Worm (Caenorhabditis elegans) whole organism, young adult: ENCODE results near the gene D1005.5.

Experiments used
- B0019.2 ChIP-seq: fragments of 200-800 bp; sonication (Bioruptor generic); conservative IDR thresholded peaks from 2 replicates; pipeline ENCODE4 v1.3.6; 2022; ENCODE audit warnings: missing genetic modification reagents, missing genetic modification characterization, missing compliant biosample characterization
- B0261.1 ChIP-seq: sonication (generic microtip); optimal IDR thresholded peaks from 2 replicates; lab custom pipeline; 2016; ENCODE audit warnings: mild to moderate bottlenecking, missing genetic modification characterization, moderate library complexity, missing compliant biosample characterization
- C06A6.2 ChIP-seq: fragments of 200-800 bp; sonication (Bioruptor generic); conservative IDR thresholded peaks from 2 replicates; pipeline ENCODE4 v1.3.6; 2022; ENCODE audit warnings: missing genetic modification characterization, missing compliant biosample characterization
- F22D6.2 ChIP-seq: sonication (generic microtip); optimal IDR thresholded peaks from 2 replicates; lab custom pipeline; 2016; ENCODE audit warnings: mild to moderate bottlenecking, missing genetic modification characterization, missing compliant biosample characterization
- F23B12.7 ChIP-seq: sonication (generic microtip); optimal IDR thresholded peaks from 2 replicates; lab custom pipeline; 2017; ENCODE audit warnings: missing genetic modification characterization, mild to moderate bottlenecking, missing compliant biosample characterization, antibody characterized with exemption, moderate library complexity; ENCODE audit not compliant: insufficient read depth
- F52B5.7 ChIP-seq: sonication (generic microtip); optimal IDR thresholded peaks from 2 replicates; lab custom pipeline; 2016; ENCODE audit warnings: mild to moderate bottlenecking, missing genetic modification characterization, missing compliant biosample characterization
- F55B11.4 ChIP-seq: sonication (generic microtip); optimal IDR thresholded peaks from 2 replicates; lab custom pipeline; 2016; ENCODE audit warnings: missing compliant biosample characterization, missing genetic modification characterization, borderline replicate concordance; ENCODE audit not compliant: insufficient read depth
- T07F8.4 ChIP-seq: sonication (generic microtip); optimal IDR thresholded peaks from 2 replicates; lab custom pipeline; 2016; ENCODE audit warnings: mild to moderate bottlenecking, missing genetic modification characterization, moderate library complexity, missing compliant biosample characterization
- T26A5.8 ChIP-seq: sonication (generic microtip); optimal IDR thresholded peaks from 2 replicates; lab custom pipeline; 2016; ENCODE audit warnings: missing genetic modification characterization, missing compliant biosample characterization
- Y53F4B.3 ChIP-seq: fragments of 200-800 bp; sonication (Bioruptor generic); IDR thresholded peaks from 2 replicates; pipeline ENCODE4 v1.3.6; 2022; ENCODE audit warnings: missing genetic modification reagents, missing genetic modification characterization, missing compliant biosample characterization
- Y79H2A.3 ChIP-seq: fragments of 200-800 bp; sonication (Bioruptor generic); conservative IDR thresholded peaks from 2 replicates; pipeline ENCODE4 v1.3.6; 2022; ENCODE audit warnings: missing genetic modification reagents, missing genetic modification characterization, missing compliant biosample characterization
- ZK185.1 ChIP-seq: sonication (generic microtip); optimal IDR thresholded peaks from 2 replicates; lab custom pipeline; 2016; ENCODE audit warnings: mild to moderate bottlenecking, missing genetic modification characterization, missing compliant biosample characterization; ENCODE audit not compliant: poor library complexity, severe bottlenecking
- akir-1 ChIP-seq: fragments of 200-800 bp; sonication (Bioruptor generic); optimal IDR thresholded peaks from 2 replicates; lab custom pipeline; 2018; ENCODE audit warnings: mild to moderate bottlenecking, missing genetic modification characterization, moderate library complexity, missing compliant biosample characterization
- athp-1 ChIP-seq: sonication (generic microtip); optimal IDR thresholded peaks from 2 replicates; lab custom pipeline; 2017; ENCODE audit warnings: mild to moderate bottlenecking, missing genetic modification characterization, missing compliant biosample characterization
- attf-3 ChIP-seq: fragments of 200-800 bp; sonication (Bioruptor generic); conservative IDR thresholded peaks from 2 replicates; pipeline ENCODE4 v1.3.6; 2022; ENCODE audit warnings: missing genetic modification reagents, missing genetic modification characterization, missing compliant biosample characterization
- attf-5 ChIP-seq: fragments of 200-800 bp; sonication (Bioruptor generic); optimal IDR thresholded peaks from 2 replicates; lab custom pipeline; 2018; ENCODE audit warnings: mild to moderate bottlenecking, missing genetic modification characterization, missing compliant biosample characterization
- cebp-1 ChIP-seq, 2 experiments: fragments of 200-800 bp in 1 of 2; sonication (Bioruptor generic) in 1 of 2; sonication (generic microtip) in 1 of 2; IDR thresholded peaks in 1 of 2; optimal IDR thresholded peaks in 1 of 2; 2 replicates each; pipeline versions ENCODE4 v1.3.6 to Lab custom; 2017 to 2022; ENCODE audit warnings: missing compliant biosample characterization in 2 of 2, missing genetic modification characterization in 2 of 2, mild to moderate bottlenecking in 1 of 2, missing genetic modification reagents in 1 of 2, moderate library complexity in 1 of 2
- ceh-58 ChIP-seq: fragments of 200-800 bp; sonication (Bioruptor generic); IDR thresholded peaks from 2 replicates; pipeline ENCODE4 v1.3.6; 2022; ENCODE audit warnings: missing genetic modification characterization, missing compliant biosample characterization
- ceh-79 ChIP-seq: sonication (generic microtip); optimal IDR thresholded peaks from 2 replicates; lab custom pipeline; 2017; ENCODE audit warnings: mild to moderate bottlenecking, missing genetic modification characterization, missing compliant biosample characterization
- chd-7 ChIP-seq: sonication (generic microtip); optimal IDR thresholded peaks from 2 replicates; lab custom pipeline; 2016; ENCODE audit warnings: mild to moderate bottlenecking, missing genetic modification characterization, moderate library complexity, missing compliant biosample characterization
- dox-1 ChIP-seq: fragments of 200-800 bp; sonication (Bioruptor generic); IDR thresholded peaks from 2 replicates; pipeline ENCODE4 v1.3.6; 2022; ENCODE audit warnings: missing genetic modification reagents, missing genetic modification characterization, missing compliant biosample characterization
- efl-1 ChIP-seq: fragments of 150-350 bp; optimal IDR thresholded peaks from 2 replicates; lab custom pipeline; 2014; ENCODE audit warnings: missing biosample characterization, missing genetic modification reagents, missing genetic modification characterization
- egl-18 ChIP-seq: fragments of 200-800 bp; sonication (Bioruptor generic); IDR thresholded peaks from 2 replicates; pipeline ENCODE4 v1.3.6; 2022; ENCODE audit warnings: missing genetic modification reagents, missing genetic modification characterization, missing compliant biosample characterization
- egrh-3 ChIP-seq: fragments of 200-800 bp; sonication (Bioruptor generic); IDR thresholded peaks from 2 replicates; pipeline ENCODE4 v1.3.6; 2022; ENCODE audit warnings: missing genetic modification reagents, missing genetic modification characterization, missing compliant biosample characterization
- ekl-4 ChIP-seq: fragments of 200-800 bp; sonication (Bioruptor generic); IDR thresholded peaks from 2 replicates; pipeline ENCODE4 v1.3.6; 2022; ENCODE audit warnings: missing genetic modification reagents, missing genetic modification characterization, missing compliant biosample characterization
- hlh-26 ChIP-seq: fragments of 200-800 bp; sonication (Bioruptor generic); conservative IDR thresholded peaks from 2 replicates; pipeline ENCODE4 v1.3.6; 2022; ENCODE audit warnings: missing genetic modification reagents, missing genetic modification characterization, missing compliant biosample characterization
- let-526 ChIP-seq: fragments of 200-800 bp; sonication (Bioruptor generic); IDR thresholded peaks from 2 replicates; pipeline ENCODE4 v1.3.6; 2022; ENCODE audit warnings: missing genetic modification reagents, missing genetic modification characterization, missing compliant biosample characterization
- lin-26 ChIP-seq: fragments of 200-800 bp; sonication (Bioruptor generic); IDR thresholded peaks from 2 replicates; pipeline ENCODE4 v1.3.6; 2022; ENCODE audit warnings: missing genetic modification reagents, missing genetic modification characterization, missing compliant biosample characterization
- lir-1 ChIP-seq: fragments of 200-800 bp; sonication (Bioruptor generic); conservative IDR thresholded peaks from 2 replicates; pipeline ENCODE4 v1.3.6; 2022; ENCODE audit warnings: missing genetic modification reagents, missing genetic modification characterization, missing compliant biosample characterization
- lsl-1 ChIP-seq: fragments of 200-800 bp; sonication (Bioruptor generic); optimal IDR thresholded peaks from 2 replicates; lab custom pipeline; 2018; ENCODE audit warnings: mild to moderate bottlenecking, missing genetic modification characterization, moderate library complexity, missing compliant biosample characterization
- madf-3 ChIP-seq: fragments of 200-800 bp; sonication (Bioruptor generic); IDR thresholded peaks from 2 replicates; pipeline ENCODE4 v1.3.6; 2022; ENCODE audit warnings: missing genetic modification reagents, missing genetic modification characterization, missing compliant biosample characterization
- madf-8 ChIP-seq: fragments of 200-800 bp; sonication (Bioruptor generic); conservative IDR thresholded peaks from 2 replicates; pipeline ENCODE4 v1.3.6; 2022; ENCODE audit warnings: missing genetic modification reagents, missing genetic modification characterization, missing compliant biosample characterization
- mel-28 ChIP-seq: sonication (generic microtip); optimal IDR thresholded peaks from 2 replicates; lab custom pipeline; 2016; ENCODE audit warnings: borderline replicate concordance, mild to moderate bottlenecking, missing genetic modification characterization, missing compliant biosample characterization
- mes-4 ChIP-seq: sonication (generic microtip); optimal IDR thresholded peaks from 2 replicates; lab custom pipeline; 2016; ENCODE audit warnings: missing genotype, missing genetic modification characterization, missing compliant biosample characterization
- mxl-1 ChIP-seq: sonication (generic microtip); optimal IDR thresholded peaks from 2 replicates; lab custom pipeline; 2016; ENCODE audit warnings: missing genetic modification characterization, missing compliant biosample characterization
- nfya-1 ChIP-seq: sonication (generic microtip); optimal IDR thresholded peaks from 2 replicates; lab custom pipeline; 2017; ENCODE audit warnings: antibody characterized with exemption, missing compliant biosample characterization, missing genetic modification characterization, borderline replicate concordance; ENCODE audit not compliant: insufficient read depth
- nfya-2 ChIP-seq: fragments of 200-800 bp; sonication (Bioruptor generic); IDR thresholded peaks from 2 replicates; pipeline ENCODE4 v1.3.6; 2022; ENCODE audit warnings: missing genetic modification reagents, missing genetic modification characterization, missing compliant biosample characterization
- nfyb-1 ChIP-seq: fragments of 200-800 bp; sonication (Bioruptor generic); IDR thresholded peaks from 2 replicates; pipeline ENCODE4 v1.3.6; 2022; ENCODE audit warnings: missing genetic modification reagents, missing genetic modification characterization, missing compliant biosample characterization
- nhr-179 ChIP-seq: sonication (generic microtip); optimal IDR thresholded peaks from 2 replicates; lab custom pipeline; 2016; ENCODE audit warnings: mild to moderate bottlenecking, missing genetic modification characterization, missing compliant biosample characterization
- snpc-3.4 ChIP-seq: sonication (generic microtip); optimal IDR thresholded peaks from 2 replicates; lab custom pipeline; 2017; ENCODE audit warnings: missing genetic modification characterization, mild to moderate bottlenecking, missing compliant biosample characterization, antibody characterized with exemption, moderate library complexity, missing genotype, missing genetic modification reagents
- somi-1 ChIP-seq: fragments of 200-800 bp; sonication (Bioruptor generic); optimal IDR thresholded peaks from 2 replicates; lab custom pipeline; 2018; ENCODE audit warnings: mild to moderate bottlenecking, missing genetic modification characterization, missing compliant biosample characterization
- unc-130 ChIP-seq: sonication (generic microtip); optimal IDR thresholded peaks from 2 replicates; lab custom pipeline; 2016; ENCODE audit warnings: missing genetic modification reagents, missing genetic modification characterization, missing compliant biosample characterization
- xnd-1 ChIP-seq: sonication (generic microtip); optimal IDR thresholded peaks from 2 replicates; lab custom pipeline; 2016; ENCODE audit warnings: missing genotype, missing genetic modification reagents, missing genetic modification characterization, missing compliant biosample characterization
- zfh-2 ChIP-seq: fragments of 200-800 bp; sonication (Bioruptor generic); conservative IDR thresholded peaks from 2 replicates; pipeline ENCODE4 v1.3.6; 2022; ENCODE audit warnings: missing genetic modification reagents, missing genetic modification characterization, missing compliant biosample characterization
- zim-3 ChIP-seq: sonication (generic microtip); optimal IDR thresholded peaks from 2 replicates; lab custom pipeline; 2017; ENCODE audit warnings: mild to moderate bottlenecking, missing genetic modification characterization, moderate library complexity, missing compliant biosample characterization
- ztf-25 ChIP-seq: fragments of 200-800 bp; sonication (Bioruptor generic); IDR thresholded peaks from 2 replicates; pipeline ENCODE4 v1.3.6; 2022; ENCODE audit warnings: missing genetic modification reagents, missing genetic modification characterization, missing compliant biosample characterization

The D1005.5 gene

ce11 chrX:1503698-1504501, 31.1 kb upstream of the D1005.5 start (continued):
- TF ChIP-seq ZK185.1 (tag; lab: Kevin White, UChicago), result no peak
- no peak for TF ChIP-seq mes-4 (tag; lab: Kevin White, UChicago)
- TF ChIP-seq nfyb-1, result peak; percentile 92
- TF ChIP-seq lin-26 (GFP tag; lab: Robert Waterston, UW), result no peak
- peak; percentile 87; the same call in 1 of the 2 replicates for TF ChIP-seq Y53F4B.3
- TF ChIP-seq zim-3, result peak; percentile 52
- TF ChIP-seq let-526 (GFP tag; lab: Robert Waterston, UW), result peak; percentile 93
- peak; percentile 57 for TF ChIP-seq attf-3 (GFP tag; lab: Robert Waterston, UW)
- TF ChIP-seq nfya-1 (tag; lab: Kevin White, UChicago), result no peak
- peak; percentile 41 for TF ChIP-seq attf-5 (GFP tag; lab: Kevin White, UChicago)
- peak; percentile 68 for TF ChIP-seq chd-7 (tag; lab: Kevin White, UChicago)
- TF ChIP-seq F22D6.2, result no peak
- peak; percentile 2 for TF ChIP-seq F23B12.7 (tag; lab: Kevin White, UChicago)
- TF ChIP-seq madf-3 (GFP tag; lab: Robert Waterston, UW), result peak; percentile 87; the same call in 1 of the 2 replicates
- peak; percentile 97 for TF ChIP-seq Y79H2A.3 (GFP tag; lab: Robert Waterston, UW)
- TF ChIP-seq T26A5.8, result no peak
- TF ChIP-seq T07F8.4, result no peak
- TF ChIP-seq egrh-3 (GFP tag; lab: Robert Waterston, UW), result peak; percentile 7; the same call in 1 of the 2 replicates
- peak; percentile 85 for TF ChIP-seq cebp-1 (GFP tag; IDR thresholded peaks at IDR 0.05; lab: Robert Waterston, UW)
- peak; percentile 86 for TF ChIP-seq cebp-1 (tag; optimal IDR thresholded peaks at IDR 0.05; lab: Kevin White, UChicago)
- TF ChIP-seq xnd-1 (tag; lab: Kevin White, UChicago), result no peak
- TF ChIP-seq madf-8 (GFP tag; lab: Robert Waterston, UW), result no peak
- no peak for TF ChIP-seq nhr-179 (tag; lab: Kevin White, UChicago)
- no peak for TF ChIP-seq egl-18 (GFP tag; lab: Robert Waterston, UW)
- TF ChIP-seq ceh-79 (tag; lab: Kevin White, UChicago), result no peak
- peak; percentile 59 for TF ChIP-seq athp-1 (tag; lab: Kevin White, UChicago)
- TF ChIP-seq ceh-58, result no peak
- peak; percentile 47; the same call in 1 of the 2 replicates for TF ChIP-seq lir-1 (GFP tag; lab: Robert Waterston, UW)
- no peak for TF ChIP-seq F55B11.4
- TF ChIP-seq dox-1 (GFP tag; lab: Robert Waterston, UW), result 0 out of 2 replicates have a peak, but pooled peaks have one; percentile 34
- no peak for TF ChIP-seq hlh-26 (GFP tag; lab: Robert Waterston, UW)
- TF ChIP-seq snpc-3.4 (tag; lab: Kevin White, UChicago), result no peak
- peak; percentile 27 for TF ChIP-seq lsl-1 (GFP tag; lab: Kevin White, UChicago)
- no peak for TF ChIP-seq unc-130 (GFP tag; lab: Kevin White, UChicago)
- no peak for TF ChIP-seq mxl-1 (tag; lab: Kevin White, UChicago)
- peak; percentile 76 for TF ChIP-seq F52B5.7
- peak; percentile 63 for TF ChIP-seq C06A6.2 (GFP tag; lab: Robert Waterston, UW)
- TF ChIP-seq zfh-2 (GFP tag; lab: Robert Waterston, UW), result no peak
- TF ChIP-seq B0261.1, result peak; percentile 17
- TF ChIP-seq akir-1 (GFP tag; lab: Kevin White, UChicago), result no peak
- peak; percentile 92 for TF ChIP-seq mel-28 (tag; lab: Kevin White, UChicago)
- TF ChIP-seq somi-1 (GFP tag; lab: Kevin White, UChicago), result no peak
- TF ChIP-seq nfya-2 (GFP tag; lab: Robert Waterston, UW), result no peak
- peak; percentile 72; the same call in 1 of the 2 replicates for TF ChIP-seq ztf-25
- peak; percentile 49 for TF ChIP-seq ekl-4 (GFP tag; lab: Robert Waterston, UW)
- TF ChIP-seq B0019.2 (GFP tag; lab: Robert Waterston, UW), result peak; percentile 6; the same call in 1 of the 2 replicates
- no peak for TF ChIP-seq efl-1 (GFP tag; lab: Kevin White, UChicago)
